Fruit fly (Drosophila melanogaster) S2 (cell line): Measurements from ENCODE around the gene larp.

ENCODE experiments used
- CG8478 ChIP-seq: fragments of >200 bp; optimal IDR thresholded peaks from 2 replicates; lab custom pipeline; 2018
- CTCF ChIP-seq, 2 experiments: fragments of >200 bp; optimal IDR thresholded peaks; 2 replicates each; lab custom pipeline; 2018

DNA sequence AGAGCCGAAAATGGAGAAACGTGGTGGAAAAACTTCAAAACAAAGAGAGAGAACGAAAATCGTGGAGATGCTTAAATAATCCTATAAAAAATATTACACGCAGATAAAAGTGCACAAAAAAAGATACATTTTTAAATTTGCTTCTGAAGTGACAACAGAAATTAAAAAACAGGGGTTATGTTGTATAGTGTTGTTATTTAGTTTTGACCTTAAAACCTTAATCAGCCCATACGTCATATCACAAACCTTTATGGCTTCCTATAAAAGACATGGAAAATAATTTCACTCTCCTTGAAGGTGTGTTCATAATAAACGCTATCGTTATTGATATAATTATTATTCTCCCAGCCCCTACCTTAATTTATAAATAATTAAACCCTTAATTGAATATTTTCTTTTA lies 9.1 kb downstream of the larp start:
- TF ChIP-seq CG8478 (lab: Kevin White, UChicago) (no peak), CTCF (optimal IDR thresholded peaks at IDR 0.05; lab: Kevin White, UChicago) (no peak)
